Worm (Caenorhabditis elegans) whole organism, L1 larva: ENCODE measurements around the gene idpc-2.

ENCODE experiments used
- C04F5.9 ChIP-seq: sonication (generic microtip); optimal IDR thresholded peaks from 2 replicates; lab custom pipeline; 2016; ENCODE audit warnings: missing genetic modification characterization, missing compliant biosample characterization
- C16A3.4 ChIP-seq: fragments of 150-350 bp; optimal IDR thresholded peaks from 2 replicates; lab custom pipeline; 2014; ENCODE audit warnings: missing biosample characterization, missing genetic modification characterization
- C34B4.2 ChIP-seq: sonication (generic microtip); optimal IDR thresholded peaks from 2 replicates; lab custom pipeline; 2017; ENCODE audit warnings: mild to moderate bottlenecking, missing genetic modification characterization, missing compliant biosample characterization
- F16B12.6 ChIP-seq: fragments of 150-350 bp; optimal IDR thresholded peaks from 2 replicates; lab custom pipeline; 2014; ENCODE audit warnings: missing biosample characterization, missing genetic modification characterization
- Y116A8C.19 ChIP-seq: sonication (generic microtip); optimal IDR thresholded peaks from 2 replicates; lab custom pipeline; 2016; ENCODE audit warnings: missing compliant biosample characterization, missing genetic modification characterization, borderline replicate concordance
- aly-2 ChIP-seq: fragments of 150-350 bp; optimal IDR thresholded peaks from 2 replicates; lab custom pipeline; 2014; ENCODE audit warnings: missing biosample characterization, missing genetic modification characterization
- ama-1 ChIP-seq: fragments of 150-350 bp; optimal IDR thresholded peaks from 2 replicates; lab custom pipeline; 2014
- blmp-1 ChIP-seq: fragments of 150-350 bp; optimal IDR thresholded peaks from 2 replicates; lab custom pipeline; 2014; ENCODE audit warnings: missing biosample characterization, missing genetic modification characterization
- ceh-63 ChIP-seq: fragments of 200-800 bp; sonication (Bioruptor generic); optimal IDR thresholded peaks from 2 replicates; lab custom pipeline; 2018; ENCODE audit warnings: mild to moderate bottlenecking, missing genetic modification characterization, missing compliant biosample characterization
- ceh-82 ChIP-seq, 3 experiments: fragments of 150-350 bp in 1 of 3; sonication (generic microtip) in 2 of 3; optimal IDR thresholded peaks; 2 replicates each; lab custom pipeline; 2014 to 2017; ENCODE audit warnings: missing biosample characterization in 3 of 3, missing genetic modification characterization in 3 of 3
- ceh-88 ChIP-seq: fragments of 200-800 bp; sonication (Bioruptor generic); IDR thresholded peaks from 2 replicates; pipeline ENCODE4 v1.3.6; 2022; ENCODE audit warnings: missing genetic modification characterization, missing compliant biosample characterization
- ceh-90 ChIP-seq: sonication (generic microtip); optimal IDR thresholded peaks from 2 replicates; lab custom pipeline; 2016; ENCODE audit warnings: missing genetic modification characterization, missing compliant biosample characterization
- ces-1 ChIP-seq: fragments of 150-350 bp; optimal IDR thresholded peaks from 2 replicates; lab custom pipeline; 2014; ENCODE audit warnings: missing biosample characterization, missing genetic modification reagents, missing genetic modification characterization
- dpl-1 ChIP-seq, 3 experiments: fragments of 150-350 bp in 2 of 3; sonication (generic microtip) in 1 of 3; optimal IDR thresholded peaks; 2 replicates each; lab custom pipeline; 2014 to 2017; ENCODE audit warnings: missing biosample characterization in 3 of 3, missing genetic modification characterization in 3 of 3, missing genetic modification reagents in 3 of 3
- efl-1 ChIP-seq, 4 experiments: fragments of 150-350 bp; optimal IDR thresholded peaks in 3 of 4; peaks in 1 of 4; 1 replicate in 1 of 4; 2 replicates in 3 of 4; lab custom pipeline; 2014; ENCODE audit warnings: missing biosample characterization in 2 of 4, missing genetic modification characterization in 2 of 4, missing genetic modification reagents in 2 of 4
- egl-13 ChIP-seq: sonication (generic microtip); optimal IDR thresholded peaks from 2 replicates; lab custom pipeline; 2016; ENCODE audit warnings: missing genotype, missing genetic modification reagents, missing genetic modification characterization, missing compliant biosample characterization
- elt-2 ChIP-seq: sonication (generic microtip); optimal IDR thresholded peaks from 2 replicates; lab custom pipeline; 2016; ENCODE audit warnings: missing genetic modification characterization, mild to moderate bottlenecking, inconsistent platforms, missing compliant biosample characterization, missing genetic modification reagents
- fkh-10 ChIP-seq: sonication (generic microtip); optimal IDR thresholded peaks from 2 replicates; lab custom pipeline; 2017; ENCODE audit warnings: missing biosample characterization, missing genetic modification reagents, missing genetic modification characterization
- fkh-8 ChIP-seq: sonication (generic microtip); optimal IDR thresholded peaks from 2 replicates; lab custom pipeline; 2016; ENCODE audit warnings: mild to moderate bottlenecking, missing genetic modification characterization, missing compliant biosample characterization
- grh-1 ChIP-seq: fragments of 200-800 bp; sonication (Bioruptor generic); IDR thresholded peaks from 2 replicates; pipeline ENCODE4 v1.3.6; 2022; ENCODE audit warnings: missing genetic modification reagents, missing genetic modification characterization, missing compliant biosample characterization
- hlh-4 ChIP-seq: sonication (generic microtip); optimal IDR thresholded peaks from 2 replicates; lab custom pipeline; 2016; ENCODE audit warnings: mild to moderate bottlenecking, missing genetic modification characterization, missing compliant biosample characterization
- hpl-2 ChIP-seq: fragments of 150-350 bp; optimal IDR thresholded peaks from 2 replicates; lab custom pipeline; 2014; ENCODE audit warnings: missing biosample characterization, missing genetic modification reagents, missing genetic modification characterization
- jun-1 ChIP-seq: fragments of 150-350 bp; optimal IDR thresholded peaks from 2 replicates; lab custom pipeline; 2014; ENCODE audit warnings: missing biosample characterization, missing genetic modification reagents, missing genetic modification characterization
- lin-13 ChIP-seq: fragments of 150-350 bp; optimal IDR thresholded peaks from 2 replicates; lab custom pipeline; 2014; ENCODE audit warnings: missing biosample characterization, missing genetic modification reagents, missing genetic modification characterization
- lin-15B ChIP-seq: fragments of 150-350 bp; sonication (generic microtip); optimal IDR thresholded peaks from 3 replicates; lab custom pipeline; 2014; ENCODE audit warnings: missing biosample characterization, missing genetic modification characterization
- lin-35 ChIP-seq, 2 experiments: fragments of 150-350 bp; optimal IDR thresholded peaks; 2 replicates each; lab custom pipeline; 2014; ENCODE audit warnings: missing biosample characterization in 2 of 2, missing genetic modification characterization in 2 of 2, missing genetic modification reagents in 2 of 2
- lin-39 ChIP-seq: fragments of 150-350 bp; optimal IDR thresholded peaks from 2 replicates; lab custom pipeline; 2014; ENCODE audit warnings: missing biosample characterization, missing genetic modification reagents, missing genetic modification characterization
- lir-3 ChIP-seq: sonication (generic microtip); optimal IDR thresholded peaks from 2 replicates; lab custom pipeline; 2016; ENCODE audit warnings: mild to moderate bottlenecking, missing genetic modification characterization, moderate library complexity, missing compliant biosample characterization; ENCODE audit not compliant: poor library complexity
- lsy-2 ChIP-seq, 2 experiments: fragments of 150-350 bp; optimal IDR thresholded peaks; 2 replicates each; lab custom pipeline; 2014; ENCODE audit warnings: missing biosample characterization in 2 of 2, missing genetic modification characterization in 2 of 2
- mdl-1 ChIP-seq, 2 experiments: fragments of 150-350 bp; optimal IDR thresholded peaks; 2 replicates each; lab custom pipeline; 2014 to 2017; ENCODE audit warnings: missing biosample characterization in 2 of 2, missing genetic modification characterization in 2 of 2, inconsistent platforms in 1 of 2
- mef-2 ChIP-seq: fragments of 150-350 bp; optimal IDR thresholded peaks from 2 replicates; lab custom pipeline; 2014; ENCODE audit warnings: missing biosample characterization, missing genetic modification characterization
- mep-1 ChIP-seq: fragments of 150-350 bp; optimal IDR thresholded peaks from 2 replicates; lab custom pipeline; 2014; ENCODE audit warnings: missing biosample characterization, missing genetic modification characterization
- nhr-11 ChIP-seq: fragments of 150-350 bp; optimal IDR thresholded peaks from 2 replicates; lab custom pipeline; 2014; ENCODE audit warnings: missing biosample characterization, missing genetic modification characterization
- nhr-12 ChIP-seq: sonication (generic microtip); optimal IDR thresholded peaks from 2 replicates; lab custom pipeline; 2017; ENCODE audit warnings: missing biosample characterization, missing genetic modification characterization
- nhr-20 ChIP-seq: sonication (generic microtip); optimal IDR thresholded peaks from 2 replicates; lab custom pipeline; 2016; ENCODE audit warnings: mild to moderate bottlenecking, missing genetic modification characterization, missing compliant biosample characterization
- nhr-237 ChIP-seq: fragments of 150-350 bp; optimal IDR thresholded peaks from 2 replicates; lab custom pipeline; 2014; ENCODE audit warnings: missing biosample characterization, missing genetic modification characterization
- nhr-71 ChIP-seq: sonication (generic microtip); optimal IDR thresholded peaks from 2 replicates; lab custom pipeline; 2016; ENCODE audit warnings: mild to moderate bottlenecking, missing genetic modification characterization, moderate library complexity, missing compliant biosample characterization
- nhr-77 ChIP-seq: fragments of 150-350 bp; optimal IDR thresholded peaks from 2 replicates; lab custom pipeline; 2014; ENCODE audit warnings: missing biosample characterization, missing genetic modification characterization
- nhr-84 ChIP-seq: sonication (generic microtip); optimal IDR thresholded peaks from 2 replicates; lab custom pipeline; 2017; ENCODE audit warnings: missing biosample characterization, missing genetic modification characterization
- nhr-85 ChIP-seq: sonication (generic microtip); peaks from one replicate; lab custom pipeline; 2016; ENCODE audit warnings: missing genetic modification characterization, inconsistent platforms, missing compliant biosample characterization
- nhr-90 ChIP-seq: sonication (generic microtip); optimal IDR thresholded peaks from 2 replicates; lab custom pipeline; 2016; ENCODE audit warnings: mild to moderate bottlenecking, missing genetic modification characterization, missing compliant biosample characterization; ENCODE audit not compliant: poor library complexity
- pqm-1 ChIP-seq: sonication (generic microtip); optimal IDR thresholded peaks from 3 replicates; lab custom pipeline; 2017; ENCODE audit warnings: missing biosample characterization, missing genetic modification characterization
- rnt-1 ChIP-seq: sonication (generic microtip); optimal IDR thresholded peaks from 2 replicates; lab custom pipeline; 2016; ENCODE audit warnings: mild to moderate bottlenecking, missing genetic modification characterization, moderate library complexity, missing compliant biosample characterization
- skn-1 ChIP-seq: fragments of 150-350 bp; optimal IDR thresholded peaks from 2 replicates; lab custom pipeline; 2014; ENCODE audit warnings: missing biosample characterization, missing genetic modification characterization
- snpc-4 ChIP-seq: fragments of 150-350 bp; optimal IDR thresholded peaks from 2 replicates; lab custom pipeline; 2014; ENCODE audit warnings: missing biosample characterization, missing genetic modification characterization
- sptf-1 ChIP-seq: fragments of 150-350 bp; optimal IDR thresholded peaks from 2 replicates; lab custom pipeline; 2014; ENCODE audit warnings: missing biosample characterization, missing genetic modification characterization
- sup-37 ChIP-seq: fragments of 200-800 bp; sonication (Bioruptor generic); optimal IDR thresholded peaks from 2 replicates; lab custom pipeline; 2018; ENCODE audit warnings: mild to moderate bottlenecking, missing genetic modification characterization, missing compliant biosample characterization
- swsn-7 ChIP-seq: sonication (generic microtip); optimal IDR thresholded peaks from 2 replicates; lab custom pipeline; 2016; ENCODE audit warnings: missing genetic modification characterization, missing compliant biosample characterization
- tlp-1 ChIP-seq: fragments of 150-350 bp; optimal IDR thresholded peaks from 2 replicates; lab custom pipeline; 2014; ENCODE audit warnings: missing biosample characterization, missing genetic modification characterization
- unc-130 ChIP-seq: fragments of 150-350 bp; optimal IDR thresholded peaks from 2 replicates; lab custom pipeline; 2017; ENCODE audit warnings: missing biosample characterization, missing genetic modification characterization, inconsistent platforms
- unc-30 ChIP-seq: sonication (generic microtip); optimal IDR thresholded peaks from 2 replicates; lab custom pipeline; 2017; ENCODE audit warnings: missing biosample characterization, missing genetic modification characterization
- unc-86 ChIP-seq: sonication (generic microtip); optimal IDR thresholded peaks from 2 replicates; lab custom pipeline; 2016; ENCODE audit warnings: missing genetic modification characterization, missing compliant biosample characterization
- ztf-11 ChIP-seq, 2 experiments: sonication (generic microtip); optimal IDR thresholded peaks; 2 replicates each; lab custom pipeline; 2016 to 2017; ENCODE audit warnings: missing genetic modification characterization in 2 of 2, missing biosample characterization in 1 of 2, missing compliant biosample characterization in 1 of 2
- ztf-4 ChIP-seq: fragments of 150-350 bp; optimal IDR thresholded peaks from 2 replicates; lab custom pipeline; 2014; ENCODE audit warnings: missing biosample characterization, missing genetic modification characterization

Gene idpc-2

DNA sequence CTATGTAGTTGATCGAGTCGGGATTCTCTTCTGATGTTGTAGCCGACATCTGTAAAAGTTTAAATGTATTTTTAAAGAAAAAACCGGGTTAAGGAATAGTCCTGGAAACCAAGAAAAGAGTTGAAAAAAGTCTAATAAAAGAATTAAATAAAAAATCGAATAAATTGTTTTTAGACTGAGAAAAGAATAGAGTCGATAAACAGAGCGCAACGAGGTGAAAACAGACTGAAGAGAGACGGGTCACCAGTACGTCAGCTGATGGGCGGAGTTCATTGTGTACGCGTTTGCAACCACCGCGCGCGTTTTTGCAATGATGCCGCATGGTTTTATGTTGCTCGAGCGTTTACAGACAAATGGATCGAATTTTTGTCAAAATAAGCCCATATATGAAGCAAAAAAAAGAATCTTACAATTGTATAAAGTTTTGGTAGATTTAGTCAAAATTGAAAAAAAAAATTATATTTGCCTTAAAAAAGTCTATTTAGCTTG is 10.2 kb upstream of the idpc-2 start, which contains the start of gene atg-18 (continued):
- peak; percentile 36 to 74 (median 45) for TF ChIP-seq ceh-82 (tag; optimal IDR thresholded peaks at IDR 0.05; lab: Kevin White, UChicago)
- TF ChIP-seq aly-2 (tag; lab: Kevin White, UChicago): no peak
- peak; percentile 34 for TF ChIP-seq snpc-4 (tag; lab: Kevin White, UChicago)
- TF ChIP-seq tlp-1 (tag; lab: Kevin White, UChicago): no peak
- TF ChIP-seq C04F5.9 (tag; lab: Kevin White, UChicago): peak; percentile 11
- TF ChIP-seq nhr-77 (tag; lab: Kevin White, UChicago): no peak
- TF ChIP-seq skn-1 (tag; lab: Kevin White, UChicago): peak; percentile 83
- TF ChIP-seq F16B12.6 (tag; lab: Kevin White, UChicago): peak; percentile 23
- TF ChIP-seq grh-1 (GFP tag; lab: Robert Waterston, UW): peak; percentile 59
- no peak for TF ChIP-seq nhr-237
- TF ChIP-seq Y116A8C.19: no peak
- peak; percentile 52 for TF ChIP-seq elt-2
- TF ChIP-seq C34B4.2 (tag; lab: Kevin White, UChicago): no peak
- no peak for TF ChIP-seq lir-3
- peak; percentile 84 for TF ChIP-seq nhr-20
- TF ChIP-seq hpl-2 (GFP tag; lab: Kevin White, UChicago): peak; percentile 63
- TF ChIP-seq dpl-1 (GFP tag; optimal IDR thresholded peaks at IDR 0.05; lab: Kevin White, UChicago): peak; percentile 45 to 63 (median 56)
- TF ChIP-seq nhr-11: no peak
- no peak for TF ChIP-seq hlh-4
- no peak for TF ChIP-seq ces-1 (GFP tag; lab: Kevin White, UChicago)
- peak in 1 of 2 experiments; percentile 70 for TF ChIP-seq mdl-1 (tag; optimal IDR thresholded peaks at IDR 0.05; lab: Kevin White, UChicago)
- TF ChIP-seq ceh-90: no peak
- peak; percentile 28 for TF ChIP-seq lin-15B (tag; lab: Kevin White, UChicago)
- no peak for TF ChIP-seq pqm-1
- no peak for TF ChIP-seq nhr-12 (tag; lab: Kevin White, UChicago)
- peak; percentile 87 for TF ChIP-seq nhr-71 (tag; lab: Kevin White, UChicago)
- no peak for TF ChIP-seq jun-1
- TF ChIP-seq sptf-1 (tag; lab: Kevin White, UChicago): no peak
- TF ChIP-seq lsy-2 (tag; optimal IDR thresholded peaks at IDR 0.05; lab: Kevin White, UChicago): peak; percentile 69 to 74
- TF ChIP-seq C16A3.4 (tag; lab: Kevin White, UChicago): peak; percentile 68
- TF ChIP-seq mef-2: peak; percentile 4
- peak; percentile 74 for TF ChIP-seq swsn-7 (tag; lab: Kevin White, UChicago)
- TF ChIP-seq nhr-90 (tag; lab: Kevin White, UChicago): peak; percentile 74
- TF ChIP-seq ztf-4 (tag; lab: Kevin White, UChicago): peak; percentile 47
- TF ChIP-seq unc-86 (tag; lab: Kevin White, UChicago): peak; percentile 43
- peak; percentile 46 for TF ChIP-seq mep-1 (tag; lab: Kevin White, UChicago)
- TF ChIP-seq lin-13 (GFP tag; lab: Kevin White, UChicago): peak; percentile 81
- no peak for TF ChIP-seq nhr-84 (tag; lab: Kevin White, UChicago)
- TF ChIP-seq unc-130 (tag; lab: Kevin White, UChicago): peak; percentile 58
- TF ChIP-seq ztf-11 (tag; optimal IDR thresholded peaks at IDR 0.05; lab: Kevin White, UChicago): peak in 1 of 2 experiments; percentile 29
- peak; percentile 26 for TF ChIP-seq lin-39
- TF ChIP-seq fkh-8 (tag; lab: Kevin White, UChicago): peak; percentile 46
- TF ChIP-seq egl-13: no peak
- no peak for TF ChIP-seq sup-37 (GFP tag; lab: Kevin White, UChicago)

DNA sequence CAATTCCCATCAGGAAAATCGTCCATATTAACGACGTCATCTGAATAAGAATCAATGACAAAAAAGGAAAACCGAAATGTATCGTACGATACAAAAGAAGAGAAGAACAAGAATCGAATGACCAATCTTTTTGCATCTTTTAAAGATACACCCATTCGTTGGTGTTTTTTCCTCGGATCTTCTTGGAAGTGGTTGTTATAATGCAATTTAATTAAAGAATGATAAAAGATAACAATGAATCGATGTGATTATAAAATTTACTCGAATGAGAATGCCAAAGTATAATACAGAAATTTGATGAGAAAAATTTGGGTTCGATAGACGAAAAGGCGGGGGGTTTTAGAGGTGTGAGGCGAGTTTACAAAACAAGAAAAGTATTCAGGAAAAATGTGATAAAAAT is 7.9 kb upstream of the idpc-2 start, which contains the start of gene F41E6.12:
Gene F41E6.12 (minus strand): TSS at position 101 of the 400 bp plus-strand sequence.
- TF ChIP-seq nhr-85 (tag; lab: Kevin White, UChicago): peak; percentile 49
- TF ChIP-seq ceh-88: no peak
- no peak for TF ChIP-seq fkh-10
- TF ChIP-seq mef-2: no peak
- TF ChIP-seq ceh-90: no peak
- no peak for TF ChIP-seq mep-1 (tag; lab: Kevin White, UChicago)
- TF ChIP-seq nhr-84 (tag; lab: Kevin White, UChicago): no peak
- TF ChIP-seq unc-30 (tag; lab: Kevin White, UChicago): no peak
- no peak for TF ChIP-seq efl-1 (optimal IDR thresholded peaks at IDR 0.05; lab: Kevin White, UChicago)
- TF ChIP-seq efl-1 (GFP tag; optimal IDR thresholded peaks at IDR 0.05 in 1 of 2; lab: Kevin White, UChicago): peak in 1 of 2 experiments; percentile 37
- TF ChIP-seq ceh-63 (GFP tag; lab: Kevin White, UChicago): no peak
- no peak for TF ChIP-seq nhr-237
- no peak for TF ChIP-seq tlp-1 (tag; lab: Kevin White, UChicago)
- TF ChIP-seq rnt-1: no peak
- peak; percentile 50 for TF ChIP-seq ama-1 (lab: Kevin White, UChicago)
- TF ChIP-seq mdl-1 (tag; optimal IDR thresholded peaks at IDR 0.05; lab: Kevin White, UChicago): no peak
- TF ChIP-seq lin-15B (tag; lab: Kevin White, UChicago): no peak
- TF ChIP-seq nhr-90 (tag; lab: Kevin White, UChicago): no peak
- no peak for TF ChIP-seq lin-35 (GFP tag; optimal IDR thresholded peaks at IDR 0.05; lab: Kevin White, UChicago)
- peak; percentile 21 for TF ChIP-seq blmp-1 (tag; lab: Kevin White, UChicago)
